Worm (Caenorhabditis elegans) whole organism, L4/young adult: ENCODE measurements around the gene hrde-2.
"Not testable (repeated sequence)": the region's sequence is repeated elsewhere in the genome, so short reads cannot be mapped to it uniquely, and the experiment has no call there.

Source experiments
- W03F9.2 ChIP-seq: fragments of 150-350 bp; optimal IDR thresholded peaks from 2 replicates; lab custom pipeline; 2014; ENCODE audit warnings: missing biosample characterization, missing genetic modification characterization
- dao-5 ChIP-seq: sonication (generic microtip); optimal IDR thresholded peaks from 2 replicates; lab custom pipeline; 2016; ENCODE audit warnings: missing genotype, missing genetic modification characterization, moderate library complexity, missing compliant biosample characterization
- him-1 ChIP-seq: sonication (generic microtip); optimal IDR thresholded peaks from 2 replicates; lab custom pipeline; 2016; ENCODE audit warnings: missing genotype, missing genetic modification reagents, missing genetic modification characterization, missing compliant biosample characterization

The hrde-2 gene

DNA sequence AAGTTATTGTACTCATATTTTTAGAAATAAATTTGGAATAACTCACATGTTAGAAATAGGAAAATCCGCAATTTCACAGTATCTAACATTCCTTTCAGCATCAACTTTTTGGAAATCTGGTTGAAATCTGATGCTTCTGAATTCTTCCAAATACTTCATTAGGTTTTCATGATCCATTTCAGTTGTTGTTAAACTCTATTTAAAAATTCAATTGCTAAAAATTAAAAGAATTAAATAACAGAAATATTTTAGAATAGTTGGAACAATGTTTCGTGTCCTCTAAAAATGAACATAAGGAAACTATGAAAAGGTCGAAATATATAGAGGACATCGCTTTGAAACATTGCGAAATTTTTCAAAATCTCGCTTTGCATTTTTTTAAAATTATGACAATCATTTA is 26.5 kb downstream of the hrde-2 start, which contains the start of gene cng-1:
Gene cng-1 (minus strand): TSS at position 101 of the 400 bp plus-strand sequence.
- not testable (repeated sequence) for TF ChIP-seq dao-5 (tag; lab: Kevin White, UChicago); him-1 (tag; lab: Kevin White, UChicago); W03F9.2

DNA sequence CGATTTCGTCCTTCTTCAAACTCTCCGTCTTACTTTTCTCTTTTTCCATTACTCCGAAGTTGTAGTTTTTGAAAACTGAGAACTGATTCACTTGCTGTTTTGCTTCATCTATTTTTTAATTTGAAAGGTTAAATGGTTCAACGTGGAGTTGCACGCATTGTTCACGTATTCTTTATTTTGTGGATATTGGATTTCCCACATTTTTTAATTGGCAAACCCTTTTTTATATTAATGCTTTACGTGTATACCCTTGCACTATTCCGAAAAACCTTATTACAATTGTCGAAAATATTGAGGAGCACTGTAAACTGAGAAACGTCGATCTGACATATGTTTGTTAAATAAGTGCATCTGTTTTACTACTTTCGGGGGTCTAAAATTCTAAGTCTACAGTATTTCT is 31.9 kb downstream of the hrde-2 start, which contains the start of gene melo-3:
Gene melo-3 (minus strand): TSS at position 101 of the 400 bp plus-strand sequence.
- not testable (repeated sequence) for TF ChIP-seq W03F9.2; him-1 (tag; lab: Kevin White, UChicago); dao-5 (tag; lab: Kevin White, UChicago)

DNA sequence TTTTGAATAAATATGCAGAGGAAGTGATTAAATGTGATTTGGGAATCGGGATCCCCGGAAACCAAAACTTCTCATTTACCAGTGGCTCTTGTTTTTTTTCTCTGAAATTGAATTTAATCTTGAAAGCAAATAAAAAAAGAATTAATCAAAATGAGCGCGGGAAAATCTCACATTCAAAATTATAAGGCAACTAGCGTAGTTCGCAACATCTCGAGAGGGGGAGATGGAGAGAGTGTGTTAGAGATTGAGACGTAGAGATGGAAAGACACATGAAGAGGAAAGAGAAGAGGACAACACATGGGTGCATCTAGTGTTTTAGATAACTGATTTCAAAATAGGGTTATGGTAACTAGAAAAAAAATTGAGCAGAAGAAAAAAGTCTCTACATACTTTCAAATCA is 43.2 kb downstream of the hrde-2 start, which contains the start of gene sdc-3:
Gene sdc-3 (minus strand): TSS at position 101 of the 400 bp plus-strand sequence.
- TF ChIP-seq dao-5 (tag; lab: Kevin White, UChicago) (no peak), him-1 (tag; lab: Kevin White, UChicago) (no peak), W03F9.2 (no peak)

DNA sequence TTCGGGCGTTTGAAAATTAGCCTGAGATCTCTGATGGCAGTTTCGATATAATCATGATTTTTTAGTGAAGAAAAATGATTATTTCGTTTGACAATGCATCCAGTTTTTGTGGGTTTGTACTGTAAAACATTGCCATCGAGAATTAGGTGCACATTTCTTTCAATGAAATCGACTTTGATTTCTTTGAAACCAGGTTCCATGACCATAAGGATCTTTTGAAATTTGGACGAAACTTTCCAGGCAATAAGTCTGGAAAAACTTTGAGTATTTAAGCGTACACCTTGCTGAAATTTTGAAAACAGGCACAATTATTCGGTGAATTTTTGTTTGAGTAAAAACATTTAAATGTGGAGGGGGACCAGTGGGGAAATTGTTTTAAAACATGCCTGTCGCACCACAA is 46.8 kb downstream of the hrde-2 start:
- no peak for TF ChIP-seq W03F9.2

DNA sequence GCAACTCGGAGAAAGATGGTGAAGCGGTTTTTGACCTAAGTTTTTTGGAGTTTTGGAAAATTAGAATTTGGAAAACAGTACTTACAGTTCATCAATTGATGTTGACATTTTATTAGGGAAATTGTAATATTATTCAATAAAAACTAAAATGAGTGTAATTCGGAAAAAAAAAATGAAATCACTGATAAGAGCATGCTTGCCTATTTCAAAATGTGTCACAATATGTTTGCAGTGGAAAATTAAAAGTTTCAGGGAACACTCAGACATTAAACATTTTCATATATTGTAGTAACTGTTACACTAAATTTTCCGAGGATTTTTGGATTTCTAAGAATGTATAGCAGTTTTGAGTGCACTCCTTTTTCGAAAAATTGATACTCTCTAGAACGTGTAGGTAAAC is 47.5 kb downstream of the hrde-2 start, which contains the start of the genes fbxa-82 and C25D7.5:
Gene fbxa-82 (minus strand): TSS at position 163 of the 400 bp plus-strand sequence.
Gene C25D7.5 (plus strand): TSS at position 283 of the 400 bp plus-strand sequence.
- TF ChIP-seq W03F9.2: no peak
- TF ChIP-seq dao-5 (tag; lab: Kevin White, UChicago): no peak
- no peak for TF ChIP-seq him-1 (tag; lab: Kevin White, UChicago)

DNA sequence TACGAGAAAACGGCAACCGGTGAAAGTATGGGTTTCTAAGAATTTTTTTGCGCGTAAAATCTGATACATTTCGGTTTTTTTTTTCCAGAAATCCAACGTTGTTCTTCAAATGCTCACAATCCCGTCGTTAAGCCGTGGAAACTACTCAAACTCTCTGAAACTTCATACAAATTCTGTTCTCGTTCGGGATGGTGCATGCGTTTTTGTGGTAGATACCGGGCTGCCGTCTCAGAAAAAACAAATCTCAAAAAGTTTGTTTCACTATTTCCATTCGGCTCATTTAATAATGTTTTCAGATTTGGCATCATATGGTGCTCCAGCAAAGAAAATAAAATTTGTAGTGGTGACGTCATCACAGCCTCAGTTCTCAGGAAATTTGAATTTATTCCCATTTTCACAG is 49.8 kb downstream of the hrde-2 start:
- TF ChIP-seq dao-5 (tag; lab: Kevin White, UChicago) (no peak), him-1 (tag; lab: Kevin White, UChicago) (no peak), W03F9.2 (no peak)

DNA sequence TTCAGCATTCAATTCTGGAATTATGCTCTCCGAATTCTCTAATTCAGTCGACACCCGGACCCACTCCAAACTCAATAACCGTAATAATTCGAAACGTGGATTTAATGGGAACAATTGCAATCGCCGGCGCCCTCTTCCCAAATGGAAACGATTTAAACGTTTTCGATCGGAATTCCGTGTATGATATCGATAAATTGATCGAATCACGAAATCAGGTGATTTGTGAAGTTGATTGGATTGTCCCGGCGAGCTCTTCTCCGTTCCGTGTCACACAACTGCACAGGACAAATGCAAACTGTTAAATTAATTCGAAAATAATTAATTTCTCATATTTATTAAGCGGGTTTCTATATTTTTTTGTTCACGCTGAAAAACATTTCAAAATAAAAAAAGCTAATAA is 51.0 kb downstream of the hrde-2 start, which contains the start of gene C25D7.16:
Gene C25D7.16 (plus strand): TSS at position 301 of the 400 bp plus-strand sequence.
- TF ChIP-seq W03F9.2: no peak
- no peak for TF ChIP-seq dao-5 (tag; lab: Kevin White, UChicago)
- TF ChIP-seq him-1 (tag; lab: Kevin White, UChicago): no peak
